Fruit fly (Drosophila melanogaster): Measurements from ENCODE around the gene hiro.

Gene hiro

DNA sequence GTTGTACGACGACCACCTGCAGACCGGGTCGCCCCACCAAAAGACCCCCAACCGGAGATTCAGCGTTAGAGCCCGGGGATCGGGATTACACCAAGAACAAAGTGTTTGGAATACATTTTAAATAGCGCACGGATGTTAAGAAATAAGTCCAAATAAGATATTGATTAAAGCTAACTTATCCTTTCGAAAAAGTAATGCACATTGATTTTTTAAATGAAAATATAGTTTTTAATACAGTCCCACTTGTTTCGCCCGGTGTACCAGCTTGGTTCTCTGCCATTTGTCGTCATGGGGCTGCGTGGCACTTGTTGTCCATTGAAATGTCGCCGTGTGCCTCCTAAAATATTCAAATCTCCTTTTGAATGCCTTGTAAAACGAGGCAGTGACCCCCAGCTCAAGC lies 33.3 kb upstream of the hiro start (continued):
- TF ChIP-seq CG16779 (tag; optimal IDR thresholded peaks at IDR 0.05) (no peak), lz (GFP tag; optimal IDR thresholded peaks at IDR 0.05) (peak; percentile 8), net (GFP tag; optimal IDR thresholded peaks at IDR 0.05) (no peak), Hr38 (GFP tag; optimal IDR thresholded peaks at IDR 0.05) (no peak), CG6276 (GFP tag; optimal IDR thresholded peaks at IDR 0.05) (peak; percentile 39), dac (GFP tag; optimal IDR thresholded peaks at IDR 0.05) (peak; percentile 56), eg (GFP tag; IDR thresholded peaks at IDR 0.05) (peak; percentile 83), Ets21C (GFP tag; optimal IDR thresholded peaks at IDR 0.05) (no peak), achi (GFP tag; optimal IDR thresholded peaks at IDR 0.05) (peak; percentile 59), CG3919 (GFP tag; optimal IDR thresholded peaks at IDR 0.05) (peak; percentile 41), CG1621 (tag; optimal IDR thresholded peaks at IDR 0.05) (no peak), Eip75B (GFP tag; optimal IDR thresholded peaks at IDR 0.05) (peak; percentile 40), acj6 (GFP tag; optimal IDR thresholded peaks at IDR 0.05) (peak; percentile 21), Blimp-1 (GFP tag; optimal IDR thresholded peaks at IDR 0.05) (no peak)

DNA sequence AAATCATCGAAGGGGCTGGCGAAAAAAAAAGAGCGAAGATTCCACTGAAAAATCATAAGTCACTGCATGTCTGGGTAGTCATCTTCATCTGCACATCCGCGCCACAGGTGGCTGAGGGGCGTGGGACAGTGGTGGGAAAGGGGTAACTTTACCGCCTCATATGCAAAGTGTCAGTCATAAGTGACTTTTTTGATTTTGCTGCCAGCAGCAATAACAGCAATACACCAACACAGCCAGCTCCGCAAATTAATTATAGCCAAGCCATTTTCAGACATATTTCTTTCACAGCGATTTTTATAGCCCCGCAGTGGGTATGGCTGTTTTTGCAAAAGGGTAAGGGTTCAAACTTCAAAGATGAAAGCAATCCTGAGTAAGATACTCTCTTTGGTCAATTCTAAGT lies 30.6 kb upstream of the hiro start:
- TF ChIP-seq Ets96B (tag; optimal IDR thresholded peaks at IDR 0.05) = no peak
- TF ChIP-seq Eip78C (GFP tag) = peak; percentile 21
- no peak for TF ChIP-seq eg (GFP tag; IDR thresholded peaks at IDR 0.05)
- TF ChIP-seq CG34406 (GFP tag; optimal IDR thresholded peaks at IDR 0.05) = no peak
- TF ChIP-seq CG32006 (GFP tag; optimal IDR thresholded peaks at IDR 0.05) = peak; percentile 0
- TF ChIP-seq CG8319 (GFP tag; optimal IDR thresholded peaks at IDR 0.05) = no peak
- TF ChIP-seq CG8119 (GFP tag; IDR thresholded peaks at IDR 0.05) = no peak

DNA sequence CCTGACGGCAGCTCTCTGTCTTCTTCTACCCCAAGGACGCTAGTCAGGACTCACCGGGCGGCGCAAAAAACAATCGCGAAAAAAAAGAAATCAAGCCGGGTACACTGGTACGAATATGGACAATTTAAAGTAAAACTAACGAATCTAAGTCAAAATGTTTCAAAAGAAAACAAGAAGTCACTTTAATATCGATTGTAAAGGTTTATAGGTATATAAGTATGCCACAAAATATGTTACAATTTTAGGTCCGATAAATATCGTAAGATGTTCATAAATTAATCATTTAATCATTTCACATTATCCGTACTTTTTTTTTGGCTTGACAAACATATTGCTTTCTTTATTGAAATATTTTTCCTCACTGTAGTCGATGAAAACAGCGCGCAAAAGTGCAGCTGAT lies 28.3 kb upstream of the hiro start:
- peak; percentile 8 for TF ChIP-seq CG10631 (GFP tag; optimal IDR thresholded peaks at IDR 0.05)
- no peak for TF ChIP-seq Blimp-1 (GFP tag; optimal IDR thresholded peaks at IDR 0.05)
- TF ChIP-seq Met (GFP tag; optimal IDR thresholded peaks at IDR 0.05) = peak; percentile 5
- peak; percentile 7 for TF ChIP-seq Sox102F (GFP tag; optimal IDR thresholded peaks at IDR 0.05)
- TF ChIP-seq salr (GFP tag; optimal IDR thresholded peaks at IDR 0.05) = no peak
- TF ChIP-seq topi (GFP tag; optimal IDR thresholded peaks at IDR 0.05) = peak; percentile 2
- peak; percentile 19 for TF ChIP-seq esn (GFP tag; optimal IDR thresholded peaks at IDR 0.05)
- no peak for TF ChIP-seq CG8119 (GFP tag; IDR thresholded peaks at IDR 0.05)
- TF ChIP-seq svp (GFP tag) = peak; percentile 62
- no peak for TF ChIP-seq vri (GFP tag; optimal IDR thresholded peaks at IDR 0.05)
- TF ChIP-seq achi (GFP tag; optimal IDR thresholded peaks at IDR 0.05) = peak; percentile 13
- TF ChIP-seq Eip78C (GFP tag) = peak; percentile 63
- peak; percentile 13 for TF ChIP-seq Eip75B (GFP tag; optimal IDR thresholded peaks at IDR 0.05)

DNA sequence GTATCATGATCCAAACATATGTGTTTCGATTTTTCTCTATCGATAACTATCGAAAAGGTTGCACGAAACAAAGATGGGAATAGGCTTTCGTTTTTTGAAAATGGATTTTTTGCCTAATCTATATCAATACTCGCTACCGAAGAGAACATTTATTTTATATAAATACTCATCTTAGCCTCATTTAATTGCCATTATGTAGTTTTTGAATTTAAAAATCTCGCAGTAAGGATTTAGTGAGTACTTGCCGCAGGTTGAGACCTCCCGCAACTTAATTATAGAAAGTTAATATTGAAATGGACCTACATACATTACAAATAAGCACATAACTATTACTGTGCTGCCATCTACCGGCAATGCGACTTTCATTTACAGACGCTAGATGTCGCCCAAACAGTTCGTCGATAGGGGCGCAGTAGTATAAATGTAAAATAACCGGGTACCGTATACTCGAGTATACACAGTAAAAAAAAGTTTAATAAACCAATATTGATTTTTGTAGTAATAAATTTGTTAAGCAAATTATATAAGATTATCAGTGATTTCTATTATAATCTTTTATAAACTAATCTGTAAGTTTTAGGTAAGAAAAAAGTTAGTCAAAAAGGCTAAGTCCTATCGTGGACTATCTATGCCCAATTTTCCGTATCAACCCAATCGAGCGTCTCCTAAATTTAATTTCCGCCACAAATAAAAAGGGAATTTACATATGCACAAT lies 24.2 kb upstream of the hiro start, which contains the start of gene CG13896:
TSS of gene CG13896 (minus strand) at position 12 of the 715 bp plus-strand sequence.
- TF ChIP-seq CG31627 (GFP tag; optimal IDR thresholded peaks at IDR 0.05) = peak; percentile 91
- TF ChIP-seq CG6792 (GFP tag; optimal IDR thresholded peaks at IDR 0.05) = peak; percentile 72
- peak; percentile 70 for TF ChIP-seq vri (GFP tag; optimal IDR thresholded peaks at IDR 0.05)
- TF ChIP-seq Eip93F (GFP tag; optimal IDR thresholded peaks at IDR 0.05) = no peak
- peak; percentile 77 for TF ChIP-seq OdsH (GFP tag; optimal IDR thresholded peaks at IDR 0.05)
- peak; percentile 92 for TF ChIP-seq Eip78C (GFP tag)
- peak; percentile 65 for TF ChIP-seq CG7368 (GFP tag; optimal IDR thresholded peaks at IDR 0.05)
- TF ChIP-seq Hr4 (GFP tag; optimal IDR thresholded peaks at IDR 0.05) = peak; percentile 58
- peak; percentile 51 for TF ChIP-seq CG16779 (tag; optimal IDR thresholded peaks at IDR 0.05)
- TF ChIP-seq Sox14 (GFP tag; optimal IDR thresholded peaks at IDR 0.05) = peak; percentile 74
- TF ChIP-seq spab (GFP tag; optimal IDR thresholded peaks at IDR 0.05) = peak; percentile 41
- peak; percentile 74 for TF ChIP-seq Smox (GFP tag; optimal IDR thresholded peaks at IDR 0.05)
- TF ChIP-seq dsx (GFP tag; optimal IDR thresholded peaks at IDR 0.05; ENCODE audit: poor library complexity, severe bottlenecking) = peak; percentile 46
- peak; percentile 82; the same call in 2 of the 3 replicates for TF ChIP-seq CG8119 (GFP tag; IDR thresholded peaks at IDR 0.05)
- TF ChIP-seq dac (GFP tag; optimal IDR thresholded peaks at IDR 0.05) = peak; percentile 45
- peak; percentile 71 for TF ChIP-seq Ets96B (tag; optimal IDR thresholded peaks at IDR 0.05)
- TF ChIP-seq CG9139 (GFP tag; optimal IDR thresholded peaks at IDR 0.05) = peak; percentile 30
- peak; percentile 86 for TF ChIP-seq svp (GFP tag)
- peak; percentile 81 for TF ChIP-seq eg (GFP tag; IDR thresholded peaks at IDR 0.05)
- peak; percentile 7 to 20 for TF ChIP-seq ss (GFP tag; optimal IDR thresholded peaks at IDR 0.05)
- peak; percentile 90 for TF ChIP-seq Hr39 (GFP tag; optimal IDR thresholded peaks at IDR 0.05)
- TF ChIP-seq CG10669 (GFP tag; optimal IDR thresholded peaks at IDR 0.05) = peak; percentile 72
- TF ChIP-seq CG34406 (GFP tag; optimal IDR thresholded peaks at IDR 0.05) = peak; percentile 63
- TF ChIP-seq CG11294 (GFP tag; IDR thresholded peaks at IDR 0.05) = no peak
- peak; percentile 66 for TF ChIP-seq net (GFP tag; optimal IDR thresholded peaks at IDR 0.05)
- peak; percentile 72 for TF ChIP-seq Eip75B (GFP tag; optimal IDR thresholded peaks at IDR 0.05)
- TF ChIP-seq pdm3 (GFP tag; optimal IDR thresholded peaks at IDR 0.05) = peak; percentile 82
- TF ChIP-seq Ets21C (GFP tag; optimal IDR thresholded peaks at IDR 0.05) = peak; percentile 49
